Worm (Caenorhabditis elegans) whole organism, L2 larva: ENCODE results near the gene F41C3.7.

Experiments
- F13H6.1 ChIP-seq: sonication (generic microtip); optimal IDR thresholded peaks from 2 replicates; lab custom pipeline; 2016; ENCODE audit warnings: missing genetic modification characterization, missing compliant biosample characterization
- ZK546.5 ChIP-seq: sonication (generic microtip); optimal IDR thresholded peaks from 2 replicates; lab custom pipeline; 2017; ENCODE audit warnings: missing biosample characterization, missing genetic modification characterization
- alr-1 ChIP-seq: fragments of 150-350 bp; optimal IDR thresholded peaks from 2 replicates; lab custom pipeline; 2014; ENCODE audit warnings: missing biosample characterization, missing genetic modification characterization
- ama-1 ChIP-seq: fragments of 150-350 bp; optimal IDR thresholded peaks from 2 replicates; lab custom pipeline; 2018; ENCODE audit warnings: inconsistent platforms
- blmp-1 ChIP-seq: sonication (generic microtip); optimal IDR thresholded peaks from 2 replicates; lab custom pipeline; 2017; ENCODE audit warnings: missing genetic modification characterization, mild to moderate bottlenecking, missing compliant biosample characterization, antibody characterized with exemption, moderate library complexity; ENCODE audit not compliant: insufficient read depth
- ceh-82 ChIP-seq: fragments of 150-350 bp; optimal IDR thresholded peaks from 2 replicates; lab custom pipeline; 2014; ENCODE audit warnings: missing biosample characterization, missing genetic modification characterization
- crh-2 ChIP-seq: sonication (generic microtip); optimal IDR thresholded peaks from 2 replicates; lab custom pipeline; 2017; ENCODE audit warnings: missing biosample characterization, missing genetic modification characterization
- dmd-4 ChIP-seq: sonication (generic microtip); optimal IDR thresholded peaks from 2 replicates; lab custom pipeline; 2017; ENCODE audit warnings: missing biosample characterization, missing genetic modification characterization
- egl-27 ChIP-seq: sonication (generic microtip); optimal IDR thresholded peaks from 3 replicates; lab custom pipeline; 2017; ENCODE audit warnings: missing biosample characterization, missing genetic modification reagents, missing genetic modification characterization
- fos-1 ChIP-seq: fragments of 150-350 bp; optimal IDR thresholded peaks from 2 replicates; lab custom pipeline; 2014; ENCODE audit warnings: missing biosample characterization, missing genetic modification characterization
- gmeb-1 ChIP-seq: fragments of 150-350 bp; optimal IDR thresholded peaks from 2 replicates; lab custom pipeline; 2014; ENCODE audit warnings: missing biosample characterization, missing genetic modification characterization
- lin-11 ChIP-seq: fragments of 150-350 bp; sonication (generic microtip); optimal IDR thresholded peaks from 2 replicates; lab custom pipeline; 2014; ENCODE audit warnings: missing biosample characterization, missing genetic modification characterization, inconsistent platforms, mixed read lengths
- lin-13 ChIP-seq: fragments of 150-350 bp; optimal IDR thresholded peaks from 2 replicates; lab custom pipeline; 2014; ENCODE audit warnings: missing biosample characterization, missing genetic modification reagents, missing genetic modification characterization
- lin-39 ChIP-seq: fragments of 150-350 bp; optimal IDR thresholded peaks from 2 replicates; lab custom pipeline; 2014; ENCODE audit warnings: missing biosample characterization, missing genetic modification reagents, missing genetic modification characterization
- lsy-2 ChIP-seq, 2 experiments: fragments of 150-350 bp in 1 of 2; sonication (generic microtip) in 1 of 2; optimal IDR thresholded peaks; 2 replicates each; lab custom pipeline; 2014 to 2017; ENCODE audit warnings: missing biosample characterization in 2 of 2, missing genetic modification characterization in 2 of 2
- mab-5 ChIP-seq: fragments of 150-350 bp; optimal IDR thresholded peaks from 2 replicates; lab custom pipeline; 2014; ENCODE audit warnings: missing biosample characterization, missing genetic modification characterization
- mdl-1 ChIP-seq, 2 experiments: fragments of 150-350 bp in 1 of 2; sonication (generic microtip) in 1 of 2; optimal IDR thresholded peaks; 2 replicates each; lab custom pipeline; 2017; ENCODE audit warnings: missing biosample characterization in 2 of 2, missing genetic modification characterization in 2 of 2
- nhr-11 ChIP-seq: fragments of 150-350 bp; optimal IDR thresholded peaks from 2 replicates; lab custom pipeline; 2014; ENCODE audit warnings: missing biosample characterization, missing genetic modification characterization
- nhr-129 ChIP-seq: fragments of 150-350 bp; optimal IDR thresholded peaks from 2 replicates; lab custom pipeline; 2014; ENCODE audit warnings: missing biosample characterization, missing genetic modification characterization
- nhr-21 ChIP-seq: fragments of 150-350 bp; optimal IDR thresholded peaks from 2 replicates; lab custom pipeline; 2014; ENCODE audit warnings: missing biosample characterization, missing genetic modification characterization
- nhr-237 ChIP-seq: fragments of 150-350 bp; optimal IDR thresholded peaks from 2 replicates; lab custom pipeline; 2014; ENCODE audit warnings: missing biosample characterization, missing genetic modification characterization
- nhr-25 ChIP-seq: fragments of 150-350 bp; sonication (generic microtip); optimal IDR thresholded peaks from 3 replicates; lab custom pipeline; 2014; ENCODE audit warnings: missing biosample characterization, missing genetic modification characterization
- peb-1 ChIP-seq: fragments of 150-350 bp; optimal IDR thresholded peaks from 2 replicates; lab custom pipeline; 2014; ENCODE audit warnings: missing biosample characterization, missing genetic modification characterization
- sem-4 ChIP-seq: fragments of 150-350 bp; optimal IDR thresholded peaks from 2 replicates; lab custom pipeline; 2014; ENCODE audit warnings: missing biosample characterization, missing genetic modification reagents, missing genetic modification characterization
- skn-1 ChIP-seq: sonication (generic microtip); optimal IDR thresholded peaks from 2 replicates; lab custom pipeline; 2017; ENCODE audit warnings: missing biosample characterization, missing genetic modification characterization
- sma-3 ChIP-seq: sonication (generic microtip); optimal IDR thresholded peaks from 2 replicates; lab custom pipeline; 2016; ENCODE audit warnings: missing genetic modification reagents, missing genetic modification characterization, missing compliant biosample characterization
- sma-9 ChIP-seq, 2 experiments: fragments of 150-350 bp in 1 of 2; sonication (generic microtip) in 1 of 2; optimal IDR thresholded peaks; 2 replicates each; lab custom pipeline; 2014 to 2016; ENCODE audit warnings: missing genetic modification characterization in 2 of 2, mild to moderate bottlenecking in 1 of 2, missing biosample characterization in 1 of 2, missing compliant biosample characterization in 1 of 2, missing genetic modification reagents in 1 of 2, moderate library complexity in 1 of 2
- unc-39 ChIP-seq: fragments of 150-350 bp; optimal IDR thresholded peaks from 2 replicates; lab custom pipeline; 2014; ENCODE audit warnings: missing biosample characterization, missing genetic modification characterization
- unc-62 ChIP-seq: fragments of 150-350 bp; optimal IDR thresholded peaks from 2 replicates; lab custom pipeline; 2014; ENCODE audit warnings: missing biosample characterization, missing genetic modification reagents, missing genetic modification characterization
- ztf-11 ChIP-seq: sonication (generic microtip); optimal IDR thresholded peaks from 2 replicates; lab custom pipeline; 2017; ENCODE audit warnings: missing biosample characterization, missing genetic modification characterization
- ztf-4 ChIP-seq: fragments of 150-350 bp; optimal IDR thresholded peaks from 2 replicates; lab custom pipeline; 2014; ENCODE audit warnings: missing biosample characterization, missing genetic modification characterization

Gene F41C3.7

ce11 chrII:4747697-4748096 is 17.9 kb downstream of the F41C3.7 start:
- TF ChIP-seq fos-1 (tag; lab: Kevin White, UChicago), result no peak
- peak; percentile 69 for TF ChIP-seq crh-2 (tag; lab: Kevin White, UChicago)
- TF ChIP-seq mab-5 (tag; lab: Kevin White, UChicago), result no peak
- peak; percentile 28 for TF ChIP-seq gmeb-1 (tag; lab: Kevin White, UChicago)
- no peak for TF ChIP-seq nhr-237 (tag; lab: Kevin White, UChicago)
- TF ChIP-seq lin-11 (tag; lab: Kevin White, UChicago), result no peak
- no peak for TF ChIP-seq unc-39 (tag; lab: Kevin White, UChicago)
- TF ChIP-seq mdl-1 (tag; optimal IDR thresholded peaks at IDR 0.05; lab: Kevin White, UChicago), result no peak
- no peak for TF ChIP-seq ztf-4 (tag; lab: Kevin White, UChicago)
- no peak for TF ChIP-seq nhr-21 (tag; lab: Kevin White, UChicago)
- peak; percentile 28 for TF ChIP-seq nhr-25 (tag; lab: Kevin White, UChicago)
- no peak for TF ChIP-seq ZK546.5
- no peak for TF ChIP-seq lin-39
- TF ChIP-seq sma-9 (GFP tag; optimal IDR thresholded peaks at IDR 0.05; lab: Kevin White, UChicago), result peak; percentile 31
- no peak for TF ChIP-seq sma-9 (tag; optimal IDR thresholded peaks at IDR 0.05; lab: Kevin White, UChicago)

DNA sequence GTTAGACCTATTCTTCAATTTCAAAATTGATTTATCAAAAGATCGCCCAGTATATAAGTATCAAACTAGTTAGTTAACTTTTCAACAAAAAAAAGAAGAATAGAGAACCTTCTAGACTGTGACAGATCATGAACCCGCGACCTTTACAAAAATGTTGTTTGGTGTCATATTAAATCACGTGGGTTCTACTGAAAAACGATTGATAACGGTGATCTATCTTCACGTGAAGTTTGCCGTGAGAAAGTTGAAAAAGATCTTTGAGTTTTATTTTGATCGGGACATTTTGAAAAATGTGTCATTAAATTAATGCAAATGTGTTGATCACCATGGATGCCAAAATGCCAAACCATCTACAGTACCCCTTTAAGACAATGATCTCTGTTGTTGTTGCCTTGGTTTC is 18.5 kb downstream of the F41C3.7 start:
- TF ChIP-seq nhr-237 (tag; lab: Kevin White, UChicago) (no peak), nhr-21 (tag; lab: Kevin White, UChicago) (peak; percentile 54), lin-39 (no peak), unc-62 (GFP tag; lab: Kevin White, UChicago) (no peak), lsy-2 (tag; optimal IDR thresholded peaks at IDR 0.05; lab: Kevin White, UChicago) (no peak), nhr-129 (tag; lab: Kevin White, UChicago) (no peak), F13H6.1 (no peak), blmp-1 (tag; lab: Kevin White, UChicago) (peak; percentile 21), ZK546.5 (no peak), sma-9 (GFP tag; optimal IDR thresholded peaks at IDR 0.05; lab: Kevin White, UChicago) (peak; percentile 44), sma-9 (tag; optimal IDR thresholded peaks at IDR 0.05; lab: Kevin White, UChicago) (no peak), nhr-25 (tag; lab: Kevin White, UChicago) (peak; percentile 55), sma-3 (peak; percentile 43)

- TF ChIP-seq nhr-11 (tag; lab: Kevin White, UChicago), result no peak
- TF ChIP-seq nhr-21 (tag; lab: Kevin White, UChicago), result peak; percentile 4
- TF ChIP-seq dmd-4 (tag; lab: Kevin White, UChicago), result no peak
- TF ChIP-seq blmp-1 (tag; lab: Kevin White, UChicago), result peak; percentile 33
- peak; percentile 35 for TF ChIP-seq nhr-25 (tag; lab: Kevin White, UChicago)
- TF ChIP-seq nhr-129 (tag; lab: Kevin White, UChicago), result no peak
- peak; percentile 57 for TF ChIP-seq sma-9 (GFP tag; optimal IDR thresholded peaks at IDR 0.05; lab: Kevin White, UChicago)
- TF ChIP-seq sma-9 (tag; optimal IDR thresholded peaks at IDR 0.05; lab: Kevin White, UChicago), result no peak
- TF ChIP-seq ama-1 (lab: Kevin White, UChicago), result peak; percentile 41
- TF ChIP-seq, all 48 proteins: peak for 5
Measured at ce11 chrII:4749581-4749980, 19.7 kb downstream of the F41C3.7 start, which contains the start of gene F41C3.2. F41C3.2 (plus strand) TSS chrII:4749968.

ce11 chrII:4752257-4752728 is 22.5 kb downstream of the F41C3.7 start, which contains the start of gene F41C3.1:
F41C3.1 (plus strand) TSS chrII:4752307.
- TF ChIP-seq sem-4 (tag; lab: Kevin White, UChicago) (no peak), ztf-4 (tag; lab: Kevin White, UChicago) (no peak), lin-11 (tag; lab: Kevin White, UChicago) (no peak), unc-39 (tag; lab: Kevin White, UChicago) (no peak), lin-39 (no peak), ztf-11 (tag; lab: Kevin White, UChicago) (no peak), lin-13 (GFP tag; lab: Kevin White, UChicago) (no peak), nhr-25 (tag; lab: Kevin White, UChicago) (no peak), alr-1 (no peak), ceh-82 (no peak), skn-1 (tag; lab: Kevin White, UChicago) (no peak), fos-1 (tag; lab: Kevin White, UChicago) (no peak), nhr-21 (tag; lab: Kevin White, UChicago) (no peak), gmeb-1 (tag; lab: Kevin White, UChicago) (no peak), sma-9 (GFP tag; optimal IDR thresholded peaks at IDR 0.05; lab: Kevin White, UChicago) (no peak), sma-9 (tag; optimal IDR thresholded peaks at IDR 0.05; lab: Kevin White, UChicago) (no peak), peb-1 (tag; lab: Kevin White, UChicago) (no peak), blmp-1 (tag; lab: Kevin White, UChicago) (no peak), egl-27 (tag; lab: Kevin White, UChicago) (no peak)
